Fruit fly (Drosophila melanogaster): Measurements from ENCODE around the gene Cad87A.

Gene Cad87A

DNA sequence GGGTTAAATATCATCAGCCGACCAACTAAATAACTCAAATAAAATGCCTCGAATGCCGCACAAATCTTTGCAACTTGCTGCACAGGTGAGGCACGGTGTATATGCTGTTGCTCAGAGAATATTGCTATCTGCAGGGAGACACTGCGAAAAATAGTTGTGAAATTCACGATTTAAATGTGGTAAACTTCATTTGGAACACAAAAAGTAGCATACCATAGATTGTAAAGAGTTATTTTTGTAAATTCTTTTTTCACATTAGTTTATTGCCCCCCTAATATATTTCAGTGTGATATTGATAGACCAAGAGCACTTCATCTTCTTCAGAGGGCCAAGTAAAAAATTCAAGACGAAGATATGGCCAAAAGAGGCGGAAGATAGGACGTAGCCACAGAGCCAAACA is 28.3 kb downstream of the Cad87A start (continued):
- TF ChIP-seq CG4282 (GFP tag; optimal IDR thresholded peaks at IDR 0.05) (no peak), bowl (GFP tag; IDR thresholded peaks at IDR 0.05) (no peak), CG6272 (GFP tag; IDR thresholded peaks at IDR 0.05) (no peak), Ada2b (GFP tag; IDR thresholded peaks at IDR 0.05) (peak; percentile 44; the same call in 1 of the 2 replicates), nom (GFP tag; optimal IDR thresholded peaks at IDR 0.05) (peak; percentile 40), vvl (GFP tag; IDR thresholded peaks at IDR 0.05) (peak; percentile 65; the same call in 1 of the 2 replicates), gem (tag; optimal IDR thresholded peaks at IDR 0.05) (no peak), CG10565 (GFP tag; optimal IDR thresholded peaks at IDR 0.05) (no peak), dmrt99B (tag; optimal IDR thresholded peaks at IDR 0.05) (peak; percentile 57), Drgx (GFP tag; IDR thresholded peaks at IDR 0.05) (peak; percentile 86), dimm (GFP tag; IDR thresholded peaks at IDR 0.05) (no peak), sisA (GFP tag; IDR thresholded peaks at IDR 0.05) (peak; percentile 43), Oli (tag; optimal IDR thresholded peaks at IDR 0.05) (peak; percentile 28), sc (optimal IDR thresholded peaks at IDR 0.05) (no peak), sc (GFP tag; optimal IDR thresholded peaks at IDR 0.05) (no peak), Dfd (GFP tag; optimal IDR thresholded peaks at IDR 0.05) (no peak), nau (GFP tag; optimal IDR thresholded peaks at IDR 0.05) (no peak), CG1792 (GFP tag; optimal IDR thresholded peaks at IDR 0.05) (no peak), stwl (tag; optimal IDR thresholded peaks at IDR 0.05) (no peak), CG15269 (tag; optimal IDR thresholded peaks at IDR 0.05) (peak; percentile 26), D (optimal IDR thresholded peaks at IDR 0.05) (no peak), D (GFP tag; optimal IDR thresholded peaks at IDR 0.05) (no peak), ssp (GFP tag; IDR thresholded peaks at IDR 0.05) (no peak), Tbp (GFP tag; optimal IDR thresholded peaks at IDR 0.05) (no peak), fd64A (GFP tag; optimal IDR thresholded peaks at IDR 0.05) (no peak), CG18476 (GFP tag; optimal IDR thresholded peaks at IDR 0.05) (no peak), nerfin-1 (tag; optimal IDR thresholded peaks at IDR 0.05) (no peak), CG9215 (GFP tag; IDR thresholded peaks at IDR 0.05) (no peak), abd-A (tag; optimal IDR thresholded peaks at IDR 0.05) (no peak), Hr39 (optimal IDR thresholded peaks at IDR 0.05) (no peak), Chrac-16 (GFP tag; optimal IDR thresholded peaks at IDR 0.05) (peak; percentile 0), CG10959 (GFP tag; IDR thresholded peaks at IDR 0.05) (no peak), ash1 (GFP tag; optimal IDR thresholded peaks at IDR 0.05) (no peak), CG10979 (tag; optimal IDR thresholded peaks at IDR 0.05) (no peak), CG9437 (GFP tag; optimal IDR thresholded peaks at IDR 0.05) (no peak), HLH4C (GFP tag; IDR thresholded peaks at IDR 0.05; ENCODE audit: partially characterized antibody) (no peak), dysf (GFP tag; IDR thresholded peaks at IDR 0.05) (peak; percentile 62; the same call in 2 of the 3 replicates), jumu (GFP tag; optimal IDR thresholded peaks at IDR 0.05) (no peak), fu2 (GFP tag; optimal IDR thresholded peaks at IDR 0.05) (no peak), Rfx (GFP tag; IDR thresholded peaks at IDR 0.05) (peak; percentile 48; the same call in 1 of the 2 replicates), ranshi (GFP tag; IDR thresholded peaks at IDR 0.05) (peak; percentile 25; the same call in 1 of the 2 replicates), CG7357 (GFP tag; IDR thresholded peaks at IDR 0.05) (no peak), CG10267 (tag; optimal IDR thresholded peaks at IDR 0.05) (no peak), Hmr (GFP tag; optimal IDR thresholded peaks at IDR 0.05) (peak; percentile 31), CG34422 (GFP tag; IDR thresholded peaks at IDR 0.05) (no peak), fd102C (GFP tag; optimal IDR thresholded peaks at IDR 0.05) (no peak), CG14441 (GFP tag; IDR thresholded peaks at IDR 0.05) (peak; percentile 44), btn (GFP tag; optimal IDR thresholded peaks at IDR 0.05) (no peak), CG6654 (GFP tag; optimal IDR thresholded peaks at IDR 0.05) (no peak), trem (tag; optimal IDR thresholded peaks at IDR 0.05) (no peak), maf-S (GFP tag; optimal IDR thresholded peaks at IDR 0.05) (no peak), CG17359 (tag; optimal IDR thresholded peaks at IDR 0.05) (no peak), seq (GFP tag; IDR thresholded peaks at IDR 0.05) (no peak)

Measured in whole organism, embryonic.